Fruit fly (Drosophila melanogaster) whole organism, embryonic: ENCODE data around the gene CG42366.

Experiments used
- Awh ChIP-seq: fragments of 200-800 bp; sonication (Bioruptor generic); IDR thresholded peaks from 2 replicates; pipeline ENCODE4, ENCODE4 v1.3.6; 2022; ENCODE audit warnings: missing biosample characterization, missing genetic modification characterization
- CG11247 ChIP-seq: fragments of 200-800 bp; sonication (Bioruptor generic); IDR thresholded peaks from 2 replicates; pipeline ENCODE4 v1.3.6; 2022; ENCODE audit warnings: missing biosample characterization, missing genetic modification characterization
- CG14710 ChIP-seq: fragments of 200-800 bp; sonication (Bioruptor generic); optimal IDR thresholded peaks from 3 replicates; lab custom pipeline; 2019; ENCODE audit warnings: missing biosample characterization, mild to moderate bottlenecking, missing genetic modification characterization, moderate library complexity
- CG14965 ChIP-seq: fragments of 200-800 bp; sonication (Bioruptor generic); optimal IDR thresholded peaks from 2 replicates; lab custom pipeline; 2016; ENCODE audit warnings: missing biosample characterization, missing genetic modification characterization, borderline replicate concordance
- CG15514 ChIP-seq: fragments of 200-800 bp; sonication (Bioruptor generic); optimal IDR thresholded peaks from 3 replicates; lab custom pipeline; 2017; ENCODE audit warnings: missing biosample characterization, missing genetic modification characterization, mild to moderate bottlenecking, moderate library complexity, missing genetic modification reagents
- CG15601 ChIP-seq: fragments of 200-800 bp; sonication (Bioruptor generic); optimal IDR thresholded peaks from 3 replicates; lab custom pipeline; 2019; ENCODE audit warnings: missing biosample characterization, mild to moderate bottlenecking, missing genetic modification characterization, moderate library complexity
- CG1602 ChIP-seq: fragments of 200-800 bp; sonication (Bioruptor generic); optimal IDR thresholded peaks from 3 replicates; lab custom pipeline; 2016; ENCODE audit warnings: missing biosample characterization, missing genetic modification characterization
- CG2875 ChIP-seq: fragments of 200-800 bp; sonication (Bioruptor generic); optimal IDR thresholded peaks from 2 replicates; lab custom pipeline; 2017; ENCODE audit warnings: missing biosample characterization, mild to moderate bottlenecking, missing genetic modification characterization, missing genetic modification reagents
- CG31365 ChIP-seq: fragments of 200-800 bp; sonication (Bioruptor generic); optimal IDR thresholded peaks from 2 replicates; lab custom pipeline; 2018; ENCODE audit warnings: missing biosample characterization, mild to moderate bottlenecking, missing genetic modification characterization
- CG32772 ChIP-seq: fragments of 200-800 bp; sonication (Bioruptor generic); IDR thresholded peaks from 2 replicates; pipeline ENCODE4 v1.3.6; 2022; ENCODE audit warnings: missing biosample characterization, missing genetic modification characterization
- CG4707 ChIP-seq: fragments of 200-800 bp; sonication (Bioruptor generic); optimal IDR thresholded peaks from 2 replicates; lab custom pipeline; 2018; ENCODE audit warnings: missing biosample characterization, mild to moderate bottlenecking, missing genetic modification characterization, moderate library complexity
- CG4854 ChIP-seq: fragments of 200-800 bp; sonication (Bioruptor generic); optimal IDR thresholded peaks from 2 replicates; lab custom pipeline; 2016; ENCODE audit warnings: missing biosample characterization, missing genetic modification characterization, inconsistent platforms
- CG6813 ChIP-seq: fragments of 200-800 bp; sonication (Bioruptor generic); optimal IDR thresholded peaks from 2 replicates; lab custom pipeline; 2017; ENCODE audit warnings: missing biosample characterization, missing genetic modification characterization, mild to moderate bottlenecking, moderate library complexity, missing genetic modification reagents
- CG7963 ChIP-seq: fragments of 200-800 bp; sonication (Bioruptor generic); IDR thresholded peaks from 3 replicates; pipeline ENCODE4 v1.3.6; 2022; ENCODE audit warnings: missing biosample characterization, missing genetic modification characterization; ENCODE audit not compliant: partially characterized antibody
- CG8359 ChIP-seq: fragments of 200-800 bp; sonication (Bioruptor generic); optimal IDR thresholded peaks from 2 replicates; lab custom pipeline; 2017; ENCODE audit warnings: missing biosample characterization, mild to moderate bottlenecking, missing genetic modification characterization, borderline replicate concordance
- CG8478 ChIP-seq: fragments of >200 bp; optimal IDR thresholded peaks from 2 replicates; lab custom pipeline; 2018
- CG8765 ChIP-seq: fragments of 200-800 bp; sonication (Bioruptor generic); IDR thresholded peaks from 2 replicates; pipeline ENCODE4 v1.3.6; 2022; ENCODE audit warnings: missing biosample characterization, missing genetic modification characterization
- CG8924 ChIP-seq: fragments of 200-800 bp; optimal IDR thresholded peaks from 3 replicates; lab custom pipeline; 2019; ENCODE audit warnings: missing biosample characterization, mild to moderate bottlenecking, missing genetic modification characterization, moderate library complexity
- CrebB ChIP-seq: fragments of 200-800 bp; sonication (Bioruptor generic); optimal IDR thresholded peaks from 3 replicates; lab custom pipeline; 2018; ENCODE audit warnings: missing biosample characterization, mild to moderate bottlenecking, missing genetic modification characterization
- D19B ChIP-seq: fragments of 200-800 bp; sonication (Bioruptor generic); optimal IDR thresholded peaks from 2 replicates; lab custom pipeline; 2017; ENCODE audit warnings: missing biosample characterization, mild to moderate bottlenecking, missing genetic modification characterization
- Dek ChIP-seq: fragments of 200-800 bp; sonication (Bioruptor generic); optimal IDR thresholded peaks from 3 replicates; lab custom pipeline; 2019; ENCODE audit warnings: missing biosample characterization, mild to moderate bottlenecking, missing genetic modification characterization, moderate library complexity
- Dfd ChIP-seq, 2 experiments: fragments of >200 bp; optimal IDR thresholded peaks; 2 replicates each; lab custom pipeline; 2017; ENCODE audit warnings: missing biosample characterization in 2 of 2, missing genetic modification characterization in 2 of 2
- ERR ChIP-seq: fragments of 200-800 bp; sonication (Bioruptor generic); optimal IDR thresholded peaks from 2 replicates; lab custom pipeline; 2016; ENCODE audit warnings: missing biosample characterization, missing genetic modification characterization
- HmgZ ChIP-seq: fragments of 200-800 bp; sonication (Bioruptor generic); optimal IDR thresholded peaks from 2 replicates; lab custom pipeline; 2018; ENCODE audit warnings: missing biosample characterization, mild to moderate bottlenecking, missing genetic modification characterization
- Hsf ChIP-seq: fragments of 200-800 bp; sonication (Bioruptor generic); optimal IDR thresholded peaks from 3 replicates; lab custom pipeline; 2016; ENCODE audit warnings: missing biosample characterization, missing genetic modification characterization
- Lim3 ChIP-seq: fragments of 200-800 bp; sonication (Bioruptor generic); IDR thresholded peaks from 2 replicates; pipeline ENCODE4 v1.3.6; 2022; ENCODE audit warnings: missing biosample characterization, missing genetic modification characterization
- NFAT ChIP-seq: fragments of 200-800 bp; sonication (Bioruptor generic); IDR thresholded peaks from 2 replicates; pipeline ENCODE4 v1.3.6; 2022; ENCODE audit warnings: missing biosample characterization, missing genetic modification characterization
- Oli ChIP-seq: fragments of 200-800 bp; sonication (Bioruptor generic); optimal IDR thresholded peaks from 2 replicates; lab custom pipeline; 2018; ENCODE audit warnings: missing biosample characterization, mild to moderate bottlenecking, missing genetic modification characterization, moderate library complexity
- Optix ChIP-seq: fragments of 200-800 bp; sonication (Bioruptor generic); IDR thresholded peaks from 3 replicates; pipeline ENCODE4 v1.3.6; 2022; ENCODE audit warnings: missing biosample characterization, missing genetic modification characterization
- Trl ChIP-seq, 3 experiments: fragments of >200 bp in 2 of 3; fragments of 200-800 bp in 1 of 3; sonication (Bioruptor generic) in 1 of 3; optimal IDR thresholded peaks; 2 replicates in 1 of 3; 3 replicates in 2 of 3; lab custom pipeline; 2016 to 2017; ENCODE audit warnings: missing biosample characterization in 1 of 3, missing genetic modification characterization in 1 of 3
- Xrp1 ChIP-seq: fragments of 200-800 bp; sonication (Bioruptor generic); IDR thresholded peaks from 2 replicates; pipeline ENCODE4 v1.3.6; 2022; ENCODE audit warnings: missing biosample characterization, missing genetic modification characterization
- btn ChIP-seq: fragments of 200-800 bp; sonication (Bioruptor generic); optimal IDR thresholded peaks from 2 replicates; lab custom pipeline; 2016; ENCODE audit warnings: missing biosample characterization, missing genetic modification characterization
- chinmo ChIP-seq: fragments of 200-800 bp; sonication (Bioruptor generic); IDR thresholded peaks from 4 replicates; pipeline ENCODE4 v1.3.6; 2022; ENCODE audit warnings: missing biosample characterization, missing genetic modification characterization; ENCODE audit not compliant: partially characterized antibody
- chn ChIP-seq: fragments of 200-800 bp; sonication (Bioruptor generic); optimal IDR thresholded peaks from 2 replicates; lab custom pipeline; 2016; ENCODE audit warnings: missing biosample characterization, missing genetic modification characterization
- corto ChIP-seq: fragments of 200-800 bp; sonication (Bioruptor generic); optimal IDR thresholded peaks from 2 replicates; lab custom pipeline; 2016; ENCODE audit warnings: missing biosample characterization, mild to moderate bottlenecking, missing genetic modification characterization, moderate library complexity
- cwo ChIP-seq: fragments of 200-800 bp; sonication (Bioruptor generic); optimal IDR thresholded peaks from 3 replicates; lab custom pipeline; 2017; ENCODE audit warnings: missing biosample characterization, missing genetic modification characterization, mild to moderate bottlenecking, moderate library complexity, missing genetic modification reagents
- eve ChIP-seq, 2 experiments: fragments of >200 bp; optimal IDR thresholded peaks; 2 replicates each; lab custom pipeline; 2017; ENCODE audit warnings: missing biosample characterization in 2 of 2, missing genetic modification characterization in 2 of 2
- gro ChIP-seq: fragments of 200-800 bp; sonication (Bioruptor generic); optimal IDR thresholded peaks from 2 replicates; lab custom pipeline; 2016; ENCODE audit warnings: missing biosample characterization, missing genetic modification characterization
- hkb ChIP-seq, 2 experiments: fragments of 200-800 bp in 1 of 2; fragments of >200 bp in 1 of 2; sonication (Bioruptor generic) in 1 of 2; IDR thresholded peaks in 1 of 2; optimal IDR thresholded peaks in 1 of 2; 2 replicates each; pipeline versions ENCODE4 v1.3.6 to Lab custom; 2017 to 2022; ENCODE audit warnings: missing biosample characterization in 1 of 2, missing genetic modification characterization in 1 of 2
- hth ChIP-seq: fragments of >200 bp; optimal IDR thresholded peaks from 2 replicates; lab custom pipeline; 2017; ENCODE audit warnings: inconsistent platforms
- klu ChIP-seq: fragments of 200-800 bp; sonication (Bioruptor generic); IDR thresholded peaks from 2 replicates; pipeline ENCODE4 v1.3.6; 2022; ENCODE audit warnings: missing biosample characterization, missing genetic modification characterization
- kni ChIP-seq: fragments of 200-800 bp; sonication (Bioruptor generic); optimal IDR thresholded peaks from 3 replicates; lab custom pipeline; 2017; ENCODE audit warnings: mild to moderate bottlenecking, missing biosample characterization, missing genetic modification reagents, missing genetic modification characterization
- mld ChIP-seq: fragments of 200-800 bp; sonication (Bioruptor generic); IDR thresholded peaks from 3 replicates; pipeline ENCODE4 v1.3.6; 2022; ENCODE audit warnings: missing biosample characterization, missing genetic modification characterization; ENCODE audit not compliant: partially characterized antibody
- oc ChIP-seq: fragments of 200-800 bp; sonication (Bioruptor generic); optimal IDR thresholded peaks from 2 replicates; lab custom pipeline; 2018; ENCODE audit warnings: missing biosample characterization, mild to moderate bottlenecking, missing genetic modification characterization, moderate library complexity
- odd ChIP-seq: fragments of 200-800 bp; sonication (Bioruptor generic); optimal IDR thresholded peaks from 2 replicates; lab custom pipeline; 2017; ENCODE audit warnings: missing biosample characterization, mild to moderate bottlenecking, missing genetic modification characterization
- pb ChIP-seq: fragments of 200-800 bp; sonication (Bioruptor generic); optimal IDR thresholded peaks from 3 replicates; lab custom pipeline; 2016; ENCODE audit warnings: missing biosample characterization, missing genetic modification characterization
- peb ChIP-seq: fragments of 200-800 bp; sonication (Bioruptor generic); IDR thresholded peaks from 2 replicates; pipeline ENCODE4 v1.3.6; 2022; ENCODE audit warnings: missing biosample characterization, missing genetic modification characterization
- pita ChIP-seq: fragments of 200-800 bp; sonication (Bioruptor generic); optimal IDR thresholded peaks from 2 replicates; lab custom pipeline; 2017; ENCODE audit warnings: missing biosample characterization, mild to moderate bottlenecking, missing genetic modification characterization
- schlank ChIP-seq: fragments of 200-800 bp; sonication (Bioruptor generic); optimal IDR thresholded peaks from 2 replicates; lab custom pipeline; 2018; ENCODE audit warnings: missing biosample characterization, mild to moderate bottlenecking, missing genetic modification characterization
- sens-2 ChIP-seq: fragments of 200-800 bp; sonication (Bioruptor generic); IDR thresholded peaks from 2 replicates; pipeline ENCODE4 v1.3.6; 2022; ENCODE audit warnings: missing biosample characterization, missing genetic modification characterization
- usp ChIP-seq: fragments of >200 bp; optimal IDR thresholded peaks from 2 replicates; lab custom pipeline; 2017; ENCODE audit warnings: missing biosample characterization, missing genetic modification characterization

Gene CG42366

DNA sequence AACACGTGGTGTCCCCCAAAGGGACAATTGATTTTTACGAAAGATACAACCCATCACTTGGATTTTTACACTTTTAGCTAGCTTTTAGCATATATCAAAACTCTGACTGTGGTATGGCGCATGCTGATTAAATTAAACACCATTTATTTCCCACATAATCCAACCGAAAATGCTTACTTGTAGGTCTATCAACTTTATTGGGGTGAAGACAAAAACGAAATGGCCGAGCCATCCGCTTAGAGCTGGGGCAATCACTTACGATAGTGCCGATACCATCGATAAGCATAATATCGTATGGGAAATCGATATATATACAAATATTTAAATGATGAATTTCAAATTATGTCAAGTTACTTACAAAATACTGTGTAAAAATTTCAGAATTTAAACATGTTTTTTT, 27.7 kb upstream of the CG42366 start, which contains the start of gene RpS2 (continued):
- TF ChIP-seq sens-2 (no peak), Lim3 (GFP tag; lab: Robert Waterston, UW) (no peak), hkb (optimal IDR thresholded peaks at IDR 0.05; lab: Kevin White, UChicago) (no peak), hkb (GFP tag; IDR thresholded peaks at IDR 0.05; lab: Robert Waterston, UW) (peak; percentile 22; the same call in 1 of the 2 replicates), CG1602 (GFP tag; lab: Kevin White, UChicago) (no peak), Dek (peak; percentile 21), corto (GFP tag; lab: Kevin White, UChicago) (no peak), CG32772 (no peak), chinmo (peak; percentile 98), CG11247 (GFP tag; lab: Robert Waterston, UW) (no peak), klu (GFP tag; lab: Robert Waterston, UW) (no peak), ERR (GFP tag; lab: Kevin White, UChicago) (no peak), hth (lab: Kevin White, UChicago) (no peak), CG31365 (tag; lab: Kevin White, UChicago) (no peak), CG15601 (peak; percentile 8), btn (GFP tag; lab: Kevin White, UChicago) (no peak), CG8765 (GFP tag; lab: Robert Waterston, UW) (no peak), Awh (GFP tag; lab: Robert Waterston, UW) (no peak), HmgZ (tag; lab: Kevin White, UChicago) (peak; percentile 75), Oli (tag; lab: Kevin White, UChicago) (no peak), CG14710 (peak; percentile 57), Dfd (GFP tag; optimal IDR thresholded peaks at IDR 0.05; lab: Kevin White, UChicago) (no peak), schlank (no peak), eve (GFP tag; optimal IDR thresholded peaks at IDR 0.05; lab: Kevin White, UChicago) (no peak), Xrp1 (GFP tag; lab: Robert Waterston, UW) (no peak), CrebB (tag; lab: Kevin White, UChicago) (peak; percentile 67), CG6813 (GFP tag; lab: Kevin White, UChicago) (no peak), D19B (GFP tag; lab: Kevin White, UChicago) (no peak), Optix (no peak), CG4854 (GFP tag; lab: Kevin White, UChicago) (peak; percentile 6), pita (no peak), oc (tag; lab: Kevin White, UChicago) (peak; percentile 47), CG4707 (GFP tag; lab: Kevin White, UChicago) (peak; percentile 43), NFAT (GFP tag; lab: Robert Waterston, UW) (peak; percentile 36), CG2875 (GFP tag; lab: Kevin White, UChicago) (peak; percentile 13), chn (GFP tag; lab: Kevin White, UChicago) (peak; percentile 14), Hsf (GFP tag; lab: Kevin White, UChicago) (peak; percentile 42), kni (GFP tag; lab: Kevin White, UChicago) (peak; percentile 38), odd (GFP tag; lab: Kevin White, UChicago) (no peak), CG8359 (GFP tag; lab: Kevin White, UChicago) (no peak), Trl (optimal IDR thresholded peaks at IDR 0.05; lab: Kevin White, UChicago) (no peak), Trl (GFP tag; optimal IDR thresholded peaks at IDR 0.05; lab: Kevin White, UChicago) (peak; percentile 11), mld (peak; percentile 98), CG8924 (peak; percentile 29), usp (GFP tag; lab: Kevin White, UChicago) (no peak), CG8478 (lab: Kevin White, UChicago) (no peak), gro (GFP tag; lab: Kevin White, UChicago) (peak; percentile 39), CG7963 (GFP tag; lab: Robert Waterston, UW) (peak; percentile 99), CG14965 (GFP tag; lab: Kevin White, UChicago) (no peak), cwo (GFP tag; lab: Kevin White, UChicago) (no peak), pb (GFP tag; lab: Kevin White, UChicago) (no peak), CG15514 (GFP tag; lab: Kevin White, UChicago) (peak; percentile 71), peb (GFP tag; lab: Robert Waterston, UW) (no peak)
